Fruit fly (Drosophila melanogaster) whole organism, embryonic: ENCODE data around the gene CG12012.

Experiments
- Adf1 ChIP-seq: fragments of 200-800 bp; sonication (Bioruptor generic); IDR thresholded peaks from 2 replicates; pipeline ENCODE4 v1.3.6; 2022; ENCODE audit warnings: missing biosample characterization, missing genetic modification characterization
- CG10209 ChIP-seq: fragments of 200-800 bp; sonication (Bioruptor generic); optimal IDR thresholded peaks from 3 replicates; lab custom pipeline; 2017; ENCODE audit warnings: missing biosample characterization, mild to moderate bottlenecking, missing genetic modification characterization, missing genetic modification reagents
- CG1024 ChIP-seq: fragments of 200-800 bp; sonication (Bioruptor generic); IDR thresholded peaks from 2 replicates; pipeline ENCODE4 v1.3.6; 2022; ENCODE audit warnings: missing biosample characterization, missing genetic modification characterization
- CG10267 ChIP-seq: fragments of 200-800 bp; sonication (Bioruptor generic); optimal IDR thresholded peaks from 2 replicates; lab custom pipeline; 2018; ENCODE audit warnings: missing biosample characterization, mild to moderate bottlenecking, missing genetic modification characterization, moderate library complexity
- CG10654 ChIP-seq: fragments of 200-800 bp; sonication (Bioruptor generic); optimal IDR thresholded peaks from 2 replicates; lab custom pipeline; 2016; ENCODE audit warnings: missing biosample characterization, missing genetic modification characterization
- CG11093 ChIP-seq: fragments of 200-800 bp; sonication (Bioruptor generic); IDR thresholded peaks from 3 replicates; pipeline ENCODE4 v1.3.6; 2022; ENCODE audit warnings: missing biosample characterization, missing genetic modification characterization
- CG11456 ChIP-seq: fragments of 200-800 bp; sonication (Bioruptor generic); IDR thresholded peaks from 3 replicates; pipeline ENCODE4 v1.3.6; 2022; ENCODE audit warnings: missing biosample characterization, missing genetic modification characterization
- CG11504 ChIP-seq: fragments of 200-800 bp; sonication (Bioruptor generic); optimal IDR thresholded peaks from 3 replicates; lab custom pipeline; 2019; ENCODE audit warnings: missing biosample characterization, mild to moderate bottlenecking, missing genetic modification characterization, moderate library complexity
- CG13296 ChIP-seq: fragments of 200-800 bp; sonication (Bioruptor generic); optimal IDR thresholded peaks from 3 replicates; lab custom pipeline; 2018; ENCODE audit warnings: missing biosample characterization, mild to moderate bottlenecking, missing genetic modification characterization
- CG14014 ChIP-seq: fragments of 200-800 bp; sonication (Bioruptor generic); IDR thresholded peaks from 2 replicates; pipeline ENCODE4 v1.3.6; 2022; ENCODE audit warnings: missing biosample characterization, missing genetic modification characterization
- CG15269 ChIP-seq: fragments of 200-800 bp; sonication (Bioruptor generic); optimal IDR thresholded peaks from 2 replicates; lab custom pipeline; 2018; ENCODE audit warnings: missing biosample characterization, mild to moderate bottlenecking, missing genetic modification characterization, moderate library complexity
- CG1792 ChIP-seq: fragments of 200-800 bp; sonication (Bioruptor generic); optimal IDR thresholded peaks from 2 replicates; lab custom pipeline; 2016; ENCODE audit warnings: missing biosample characterization, missing genetic modification characterization
- CG18262 ChIP-seq: fragments of 200-800 bp; optimal IDR thresholded peaks from 3 replicates; lab custom pipeline; 2019; ENCODE audit warnings: missing biosample characterization, mild to moderate bottlenecking, missing genetic modification characterization, moderate library complexity
- CG2129 ChIP-seq: fragments of 200-800 bp; sonication (Bioruptor generic); IDR thresholded peaks from 2 replicates; pipeline ENCODE4 v1.3.6; 2022; ENCODE audit warnings: missing biosample characterization, missing genetic modification characterization; ENCODE audit not compliant: partially characterized antibody
- CG2678 ChIP-seq: fragments of 200-800 bp; sonication (Bioruptor generic); optimal IDR thresholded peaks from 3 replicates; lab custom pipeline; 2019; ENCODE audit warnings: missing biosample characterization, mild to moderate bottlenecking, missing genetic modification characterization, moderate library complexity
- CG31441 ChIP-seq: fragments of 200-800 bp; sonication (Bioruptor generic); IDR thresholded peaks from 2 replicates; pipeline ENCODE4 v1.3.6; 2022; ENCODE audit warnings: missing biosample characterization, missing genetic modification characterization
- CG3847 ChIP-seq: fragments of 200-800 bp; sonication (Bioruptor generic); IDR thresholded peaks from 2 replicates; pipeline ENCODE4 v1.3.6; 2022; ENCODE audit warnings: missing biosample characterization, missing genetic modification characterization
- CG6683 ChIP-seq: fragments of 200-800 bp; sonication (Bioruptor generic); optimal IDR thresholded peaks from 2 replicates; lab custom pipeline; 2017; ENCODE audit warnings: missing biosample characterization, mild to moderate bottlenecking, missing genetic modification characterization, missing genetic modification reagents
- CG6791 ChIP-seq: fragments of 200-800 bp; sonication (Bioruptor generic); IDR thresholded peaks from 3 replicates; pipeline ENCODE4 v1.3.6; 2022; ENCODE audit warnings: missing biosample characterization, missing genetic modification characterization; ENCODE audit not compliant: partially characterized antibody
- CG7271 ChIP-seq: fragments of 200-800 bp; sonication (Bioruptor generic); optimal IDR thresholded peaks from 2 replicates; lab custom pipeline; 2018; ENCODE audit warnings: missing biosample characterization, mild to moderate bottlenecking, missing genetic modification characterization, moderate library complexity
- CG7839 ChIP-seq: fragments of 200-800 bp; sonication (Bioruptor generic); optimal IDR thresholded peaks from 3 replicates; lab custom pipeline; 2018; ENCODE audit warnings: missing biosample characterization, mild to moderate bottlenecking, missing genetic modification characterization, moderate library complexity
- CG9437 ChIP-seq: fragments of 200-800 bp; sonication (Bioruptor generic); optimal IDR thresholded peaks from 2 replicates; lab custom pipeline; 2018; ENCODE audit warnings: missing biosample characterization, mild to moderate bottlenecking, missing genetic modification characterization
- CHES-1-like ChIP-seq: fragments of 200-800 bp; sonication (Bioruptor generic); optimal IDR thresholded peaks from 2 replicates; lab custom pipeline; 2016; ENCODE audit warnings: missing biosample characterization, missing genetic modification characterization
- CTCF ChIP-seq: fragments of 200-800 bp; sonication (Bioruptor generic); optimal IDR thresholded peaks from 2 replicates; lab custom pipeline; 2017; ENCODE audit warnings: missing biosample characterization, mild to moderate bottlenecking, missing genetic modification characterization, moderate library complexity
- CoRest ChIP-seq: fragments of 200-800 bp; sonication (Bioruptor generic); optimal IDR thresholded peaks from 3 replicates; lab custom pipeline; 2018; ENCODE audit warnings: missing biosample characterization, mild to moderate bottlenecking, missing genetic modification characterization, moderate library complexity
- Dad ChIP-seq: fragments of 200-800 bp; sonication (Bioruptor generic); optimal IDR thresholded peaks from 3 replicates; lab custom pipeline; 2016; ENCODE audit warnings: missing biosample characterization, missing genetic modification characterization
- Oli ChIP-seq: fragments of 200-800 bp; sonication (Bioruptor generic); optimal IDR thresholded peaks from 2 replicates; lab custom pipeline; 2018; ENCODE audit warnings: missing biosample characterization, mild to moderate bottlenecking, missing genetic modification characterization, moderate library complexity
- Sox102F ChIP-seq: fragments of 200-800 bp; sonication (Bioruptor generic); optimal IDR thresholded peaks from 2 replicates; lab custom pipeline; 2018; ENCODE audit warnings: missing biosample characterization, mild to moderate bottlenecking, missing genetic modification characterization, moderate library complexity
- Trl ChIP-seq, 3 experiments: fragments of >200 bp in 2 of 3; fragments of 200-800 bp in 1 of 3; sonication (Bioruptor generic) in 1 of 3; optimal IDR thresholded peaks; 2 replicates in 1 of 3; 3 replicates in 2 of 3; lab custom pipeline; 2016 to 2017; ENCODE audit warnings: missing biosample characterization in 1 of 3, missing genetic modification characterization in 1 of 3
- bsh ChIP-seq, 2 experiments: fragments of 200-800 bp; sonication (Bioruptor generic); optimal IDR thresholded peaks; 2 replicates each; lab custom pipeline; 2017 to 2018; ENCODE audit warnings: mild to moderate bottlenecking in 2 of 2, missing biosample characterization in 2 of 2, missing genetic modification characterization in 2 of 2, moderate library complexity in 1 of 2
- esg ChIP-seq: fragments of 200-800 bp; sonication (Bioruptor generic); conservative IDR thresholded peaks from 2 replicates; pipeline ENCODE4 v1.3.6; 2022; ENCODE audit warnings: missing biosample characterization, missing genetic modification characterization
- exex ChIP-seq: fragments of 200-800 bp; sonication (Bioruptor generic); optimal IDR thresholded peaks from 4 replicates; lab custom pipeline; 2018; ENCODE audit warnings: missing biosample characterization, mild to moderate bottlenecking, missing genetic modification characterization, moderate library complexity
- gce ChIP-seq: fragments of 200-800 bp; sonication (Bioruptor generic); IDR thresholded peaks from 3 replicates; pipeline ENCODE4 v1.3.6; 2022; ENCODE audit warnings: missing biosample characterization, missing genetic modification characterization
- gcm ChIP-seq: fragments of 200-800 bp; sonication (Bioruptor generic); optimal IDR thresholded peaks from 2 replicates; lab custom pipeline; 2019; ENCODE audit warnings: missing biosample characterization, mild to moderate bottlenecking, missing genetic modification characterization, moderate library complexity
- gem ChIP-seq: fragments of 200-800 bp; sonication (Bioruptor generic); optimal IDR thresholded peaks from 2 replicates; lab custom pipeline; 2019; ENCODE audit warnings: missing biosample characterization, mild to moderate bottlenecking, missing genetic modification characterization, moderate library complexity
- grau ChIP-seq: fragments of 200-800 bp; optimal IDR thresholded peaks from 3 replicates; lab custom pipeline; 2019; ENCODE audit warnings: missing biosample characterization, mild to moderate bottlenecking, missing genetic modification characterization, moderate library complexity
- grn ChIP-seq: fragments of 200-800 bp; sonication (Bioruptor generic); optimal IDR thresholded peaks from 3 replicates; lab custom pipeline; 2017; ENCODE audit warnings: missing biosample characterization, missing genetic modification characterization
- kni ChIP-seq: fragments of 200-800 bp; sonication (Bioruptor generic); optimal IDR thresholded peaks from 3 replicates; lab custom pipeline; 2017; ENCODE audit warnings: mild to moderate bottlenecking, missing biosample characterization, missing genetic modification reagents, missing genetic modification characterization
- lbe ChIP-seq: fragments of 200-800 bp; sonication (Bioruptor generic); optimal IDR thresholded peaks from 2 replicates; lab custom pipeline; 2016; ENCODE audit warnings: missing biosample characterization, mild to moderate bottlenecking, missing genetic modification characterization
- lilli ChIP-seq: fragments of 200-800 bp; sonication (Bioruptor generic); optimal IDR thresholded peaks from 3 replicates; lab custom pipeline; 2016; ENCODE audit warnings: missing biosample characterization, missing genetic modification characterization
- nerfin-2 ChIP-seq: fragments of 200-800 bp; sonication (Bioruptor generic); IDR thresholded peaks from 2 replicates; pipeline ENCODE4 v1.3.6; 2022; ENCODE audit warnings: missing biosample characterization, missing genetic modification characterization; ENCODE audit not compliant: partially characterized antibody
- nom ChIP-seq: fragments of 200-800 bp; sonication (Bioruptor generic); optimal IDR thresholded peaks from 2 replicates; lab custom pipeline; 2017; ENCODE audit warnings: missing biosample characterization, missing genetic modification characterization, mild to moderate bottlenecking, moderate library complexity, missing genetic modification reagents
- oc ChIP-seq: fragments of 200-800 bp; sonication (Bioruptor generic); optimal IDR thresholded peaks from 2 replicates; lab custom pipeline; 2018; ENCODE audit warnings: missing biosample characterization, mild to moderate bottlenecking, missing genetic modification characterization, moderate library complexity
- peb ChIP-seq: fragments of 200-800 bp; sonication (Bioruptor generic); IDR thresholded peaks from 2 replicates; pipeline ENCODE4 v1.3.6; 2022; ENCODE audit warnings: missing biosample characterization, missing genetic modification characterization
- sens ChIP-seq: fragments of 200-800 bp; sonication (Bioruptor generic); peaks from one replicate; lab custom pipeline; 2016; ENCODE audit warnings: missing biosample characterization, missing genetic modification characterization
- trem ChIP-seq: fragments of 200-800 bp; optimal IDR thresholded peaks from 3 replicates; lab custom pipeline; 2019; ENCODE audit warnings: missing biosample characterization, mild to moderate bottlenecking, missing genetic modification characterization, moderate library complexity
- unpg ChIP-seq: fragments of 200-800 bp; sonication (Bioruptor generic); optimal IDR thresholded peaks from 3 replicates; lab custom pipeline; 2018; ENCODE audit warnings: missing biosample characterization, mild to moderate bottlenecking, missing genetic modification characterization, moderate library complexity
- wor ChIP-seq: fragments of 200-800 bp; sonication (Bioruptor generic); IDR thresholded peaks from 2 replicates; pipeline ENCODE4 v1.3.6; 2022; ENCODE audit warnings: missing biosample characterization, missing genetic modification characterization

CG12012 gene

DNA sequence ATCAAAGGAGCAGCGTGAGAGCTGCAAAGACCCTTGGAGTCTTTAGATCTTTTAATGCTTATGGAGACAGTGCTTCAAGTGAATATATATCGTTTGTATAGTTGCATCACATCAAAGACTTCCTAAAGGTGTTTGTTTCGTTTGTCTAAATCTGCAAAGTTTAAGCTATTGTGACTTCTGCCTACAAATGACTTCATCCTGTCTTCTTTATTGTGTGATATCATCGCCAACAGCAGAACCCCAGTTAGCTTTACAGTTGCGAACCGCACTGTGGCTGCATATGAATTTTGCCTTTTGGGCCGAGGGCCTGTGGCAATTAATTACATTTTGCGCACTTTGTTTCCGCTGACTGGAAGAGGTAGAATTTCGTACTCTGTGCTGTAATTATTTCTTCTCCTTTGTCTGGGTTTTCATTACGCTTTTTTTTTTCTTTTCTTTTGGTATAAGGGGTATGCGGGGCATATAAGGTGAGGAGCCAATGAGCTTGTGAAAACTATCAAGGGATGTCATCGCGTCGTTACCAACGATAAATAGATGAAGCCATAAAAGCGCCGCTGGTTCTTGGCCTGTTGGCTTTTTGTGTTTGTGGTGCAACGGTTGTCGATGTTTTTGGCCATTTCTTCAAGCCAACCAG is 34.1 kb upstream of the CG12012 start (continued):
- TF ChIP-seq CG1024 (GFP tag; lab: Robert Waterston, UW), result no peak
- TF ChIP-seq nom (GFP tag; lab: Kevin White, UChicago), result peak; percentile 19
- no peak for TF ChIP-seq peb (GFP tag; lab: Robert Waterston, UW)
- no peak for TF ChIP-seq CG1792 (GFP tag; lab: Kevin White, UChicago)
- no peak for TF ChIP-seq exex (tag; lab: Kevin White, UChicago)
- TF ChIP-seq CG7271 (tag; lab: Kevin White, UChicago), result no peak
- no peak for TF ChIP-seq CG6683 (GFP tag; lab: Kevin White, UChicago)
- no peak for TF ChIP-seq CHES-1-like
- TF ChIP-seq wor (GFP tag; lab: Robert Waterston, UW), result no peak
- TF ChIP-seq esg (GFP tag; lab: Robert Waterston, UW), result no peak

dm6 chr3L:3343260-3343659 is 33.3 kb upstream of the CG12012 start:
- peak; percentile 1 for TF ChIP-seq CG9437 (GFP tag; lab: Kevin White, UChicago)
- TF ChIP-seq CG7839, result peak; percentile 14
- TF ChIP-seq Dad (GFP tag; lab: Kevin White, UChicago), result no peak
- TF ChIP-seq oc (tag; lab: Kevin White, UChicago), result no peak
- no peak for TF ChIP-seq Trl (optimal IDR thresholded peaks at IDR 0.05; lab: Kevin White, UChicago)
- TF ChIP-seq Trl (GFP tag; optimal IDR thresholded peaks at IDR 0.05; lab: Kevin White, UChicago), result no peak
- TF ChIP-seq grau, result peak; percentile 2
- no peak for TF ChIP-seq trem (tag; lab: Kevin White, UChicago)
- TF ChIP-seq CG10209 (GFP tag; lab: Kevin White, UChicago), result no peak
- no peak for TF ChIP-seq CG2129
- TF ChIP-seq sens (GFP tag; lab: Kevin White, UChicago), result peak; percentile 74
- TF ChIP-seq CG14014 (GFP tag; lab: Robert Waterston, UW), result no peak
- peak; percentile 35 for TF ChIP-seq Oli (tag; lab: Kevin White, UChicago)
- TF ChIP-seq gcm (GFP tag; lab: Kevin White, UChicago), result no peak
- TF ChIP-seq CG2678 (tag; lab: Kevin White, UChicago), result peak; percentile 35
- TF ChIP-seq CG15269 (tag; lab: Kevin White, UChicago), result peak; percentile 39
- TF ChIP-seq lilli (GFP tag; lab: Kevin White, UChicago), result no peak
- peak in 1 of 2 experiments; percentile 10 for TF ChIP-seq bsh (GFP tag; optimal IDR thresholded peaks at IDR 0.05; lab: Kevin White, UChicago)
- TF ChIP-seq gem, result peak; percentile 53
- peak; percentile 23 for TF ChIP-seq unpg (GFP tag; lab: Kevin White, UChicago)
- TF ChIP-seq Sox102F, result peak; percentile 12
- peak; percentile 15 for TF ChIP-seq CG18262 (tag; lab: Kevin White, UChicago)
- no peak for TF ChIP-seq CG6791 (GFP tag; lab: Robert Waterston, UW)
- peak; percentile 44 for TF ChIP-seq CG11504 (tag; lab: Kevin White, UChicago)
- TF ChIP-seq lbe (GFP tag; lab: Kevin White, UChicago), result peak; percentile 51
- TF ChIP-seq CG3847 (GFP tag; lab: Robert Waterston, UW), result no peak
- TF ChIP-seq CG31441 (GFP tag; lab: Robert Waterston, UW), result peak; percentile 48; the same call in 1 of the 2 replicates
- peak; percentile 17 for TF ChIP-seq CoRest (tag; lab: Kevin White, UChicago)
- no peak for TF ChIP-seq kni (GFP tag; lab: Kevin White, UChicago)
- TF ChIP-seq CG13296, result peak; percentile 3
- no peak for TF ChIP-seq nerfin-2
- TF ChIP-seq Adf1, result no peak
- TF ChIP-seq CG1792 (GFP tag; lab: Kevin White, UChicago), result no peak
- TF ChIP-seq CTCF, result no peak
- no peak for TF ChIP-seq CG11456 (GFP tag; lab: Robert Waterston, UW)
- no peak for TF ChIP-seq gce
- peak; percentile 5 for TF ChIP-seq CG10267 (tag; lab: Kevin White, UChicago)
- no peak for TF ChIP-seq CG11093 (GFP tag; lab: Robert Waterston, UW)
- no peak for TF ChIP-seq grn (GFP tag; lab: Kevin White, UChicago)
- TF ChIP-seq CG10654 (GFP tag; lab: Kevin White, UChicago), result no peak
